Fruit fly (Drosophila melanogaster): Measurements from ENCODE around the gene Sry-delta.

Gene Sry-delta

DNA sequence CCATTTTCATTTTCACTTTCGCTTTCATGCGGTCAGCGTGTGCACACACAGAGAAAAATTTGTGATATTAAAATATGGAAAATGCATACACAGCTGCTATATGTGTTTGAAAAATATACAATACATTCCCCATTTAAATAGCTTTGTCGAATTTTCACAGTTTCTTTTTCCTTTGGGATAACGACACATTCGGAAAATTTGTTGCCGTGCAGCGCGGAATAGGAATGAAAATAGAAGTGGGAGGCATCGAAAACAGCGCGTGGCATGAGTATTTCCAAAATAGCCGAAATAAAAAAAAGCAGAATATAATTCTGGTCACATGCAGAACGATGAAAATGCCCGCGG is 49.5 kb downstream of the Sry-delta start (continued):
- TF ChIP-seq CG11294 (GFP tag; IDR thresholded peaks at IDR 0.05) (peak; percentile 55), fd59A (GFP tag; optimal IDR thresholded peaks at IDR 0.05) (no peak), salr (GFP tag; optimal IDR thresholded peaks at IDR 0.05) (peak in 1 of 2 experiments; percentile 62), CG6792 (GFP tag; optimal IDR thresholded peaks at IDR 0.05) (peak; percentile 23), CG6854 (GFP tag; optimal IDR thresholded peaks at IDR 0.05) (no peak), CG10631 (GFP tag; optimal IDR thresholded peaks at IDR 0.05) (peak; percentile 51), topi (GFP tag; optimal IDR thresholded peaks at IDR 0.05) (peak; percentile 49), net (GFP tag; optimal IDR thresholded peaks at IDR 0.05) (peak; percentile 53), CG6808 (GFP tag; optimal IDR thresholded peaks at IDR 0.05) (no peak), Sox15 (GFP tag; optimal IDR thresholded peaks at IDR 0.05) (no peak), Smox (GFP tag; optimal IDR thresholded peaks at IDR 0.05) (peak; percentile 20), ss (GFP tag; optimal IDR thresholded peaks at IDR 0.05) (no peak), Met (GFP tag; optimal IDR thresholded peaks at IDR 0.05) (peak; percentile 46), Ets96B (tag; optimal IDR thresholded peaks at IDR 0.05) (no peak), fkh (GFP tag; optimal IDR thresholded peaks at IDR 0.05) (no peak), CG6276 (GFP tag; optimal IDR thresholded peaks at IDR 0.05) (peak; percentile 54), CG15336 (GFP tag; IDR thresholded peaks at IDR 0.05) (peak; percentile 84), lz (GFP tag; optimal IDR thresholded peaks at IDR 0.05) (peak; percentile 29), Ets21C (GFP tag; optimal IDR thresholded peaks at IDR 0.05) (peak; percentile 13), CG4318 (GFP tag; optimal IDR thresholded peaks at IDR 0.05) (peak; percentile 62), CG3032 (tag; optimal IDR thresholded peaks at IDR 0.05) (no peak), CG9139 (GFP tag; optimal IDR thresholded peaks at IDR 0.05) (no peak), CG31627 (GFP tag; optimal IDR thresholded peaks at IDR 0.05) (peak; percentile 51), esn (GFP tag; optimal IDR thresholded peaks at IDR 0.05) (peak; percentile 38), cyc (GFP tag; optimal IDR thresholded peaks at IDR 0.05) (peak; percentile 41), CG16779 (tag; optimal IDR thresholded peaks at IDR 0.05) (no peak), CG10669 (GFP tag; optimal IDR thresholded peaks at IDR 0.05) (no peak)

Data from whole organism, prepupa.